Fruit fly (Drosophila melanogaster) whole organism, embryonic: ENCODE data around the gene Prx4.

Source experiments
- Bteb2 ChIP-seq: fragments of 200-800 bp; sonication (Bioruptor generic); optimal IDR thresholded peaks from 2 replicates; lab custom pipeline; 2016; ENCODE audit warnings: missing biosample characterization, missing genetic modification characterization
- CG11723 ChIP-seq: fragments of 200-800 bp; sonication (Bioruptor generic); optimal IDR thresholded peaks from 2 replicates; lab custom pipeline; 2017; ENCODE audit warnings: missing biosample characterization, mild to moderate bottlenecking, missing genetic modification characterization
- CG12769 ChIP-seq: fragments of 200-800 bp; sonication (Bioruptor generic); optimal IDR thresholded peaks from 2 replicates; lab custom pipeline; 2019; ENCODE audit warnings: missing biosample characterization, mild to moderate bottlenecking, missing genetic modification characterization, moderate library complexity
- CG15696 ChIP-seq: fragments of 200-800 bp; sonication (Bioruptor generic); optimal IDR thresholded peaks from 2 replicates; lab custom pipeline; 2019; ENCODE audit warnings: missing biosample characterization, mild to moderate bottlenecking, missing genetic modification characterization, moderate library complexity
- CG17829 ChIP-seq: fragments of 200-800 bp; optimal IDR thresholded peaks from 2 replicates; lab custom pipeline; 2019; ENCODE audit warnings: missing biosample characterization, mild to moderate bottlenecking, missing genetic modification characterization, moderate library complexity
- CG17912 ChIP-seq: fragments of 200-800 bp; sonication (Bioruptor generic); optimal IDR thresholded peaks from 2 replicates; lab custom pipeline; 2018; ENCODE audit warnings: missing biosample characterization, mild to moderate bottlenecking, missing genetic modification characterization
- CG18011 ChIP-seq: fragments of 200-800 bp; sonication (Bioruptor generic); optimal IDR thresholded peaks from 2 replicates; lab custom pipeline; 2017; ENCODE audit warnings: missing biosample characterization, missing genetic modification characterization, mild to moderate bottlenecking, moderate library complexity, missing genotype
- CG18262 ChIP-seq: fragments of 200-800 bp; optimal IDR thresholded peaks from 3 replicates; lab custom pipeline; 2019; ENCODE audit warnings: missing biosample characterization, mild to moderate bottlenecking, missing genetic modification characterization, moderate library complexity
- CG1832 ChIP-seq: fragments of 200-800 bp; sonication (Bioruptor generic); optimal IDR thresholded peaks from 2 replicates; lab custom pipeline; 2017; ENCODE audit warnings: missing biosample characterization, mild to moderate bottlenecking, missing genetic modification characterization, inconsistent platforms
- CG2875 ChIP-seq: fragments of 200-800 bp; sonication (Bioruptor generic); optimal IDR thresholded peaks from 2 replicates; lab custom pipeline; 2017; ENCODE audit warnings: missing biosample characterization, mild to moderate bottlenecking, missing genetic modification characterization, missing genetic modification reagents
- CG30431 ChIP-seq: fragments of 200-800 bp; sonication (Bioruptor generic); optimal IDR thresholded peaks from 2 replicates; lab custom pipeline; 2017; ENCODE audit warnings: missing biosample characterization, missing genetic modification characterization
- CG31224 ChIP-seq: fragments of 200-800 bp; sonication (Bioruptor generic); IDR thresholded peaks from 2 replicates; pipeline ENCODE4 v1.3.6; 2022; ENCODE audit warnings: missing biosample characterization, missing genetic modification characterization
- CG31365 ChIP-seq: fragments of 200-800 bp; sonication (Bioruptor generic); optimal IDR thresholded peaks from 2 replicates; lab custom pipeline; 2018; ENCODE audit warnings: missing biosample characterization, mild to moderate bottlenecking, missing genetic modification characterization
- CG4820 ChIP-seq: fragments of 200-800 bp; sonication (Bioruptor generic); optimal IDR thresholded peaks from 3 replicates; lab custom pipeline; 2016; ENCODE audit warnings: missing biosample characterization, missing genetic modification characterization
- CG7357 ChIP-seq: fragments of 200-800 bp; sonication (Bioruptor generic); IDR thresholded peaks from 3 replicates; pipeline ENCODE4 v1.3.6; 2022; ENCODE audit warnings: missing biosample characterization, missing genetic modification characterization
- CG7928 ChIP-seq: fragments of 200-800 bp; sonication (Bioruptor generic); optimal IDR thresholded peaks from 2 replicates; lab custom pipeline; 2017; ENCODE audit warnings: missing biosample characterization, mild to moderate bottlenecking, missing genetic modification characterization
- CG8089 ChIP-seq: fragments of 200-800 bp; sonication (Bioruptor generic); optimal IDR thresholded peaks from 3 replicates; lab custom pipeline; 2016; ENCODE audit warnings: missing biosample characterization, missing genetic modification characterization
- CG9609 ChIP-seq: fragments of 200-800 bp; sonication (Bioruptor generic); optimal IDR thresholded peaks from 3 replicates; lab custom pipeline; 2016; ENCODE audit warnings: missing biosample characterization, missing genetic modification characterization
- CG9817 ChIP-seq: fragments of 200-800 bp; sonication (Bioruptor generic); optimal IDR thresholded peaks from 2 replicates; lab custom pipeline; 2018; ENCODE audit warnings: missing biosample characterization, mild to moderate bottlenecking, missing genetic modification characterization, moderate library complexity
- CG9932 ChIP-seq: fragments of 200-800 bp; sonication (Bioruptor generic); IDR thresholded peaks from 2 replicates; pipeline ENCODE4 v1.3.6; 2022; ENCODE audit warnings: missing biosample characterization, missing genetic modification characterization
- Chrac-16 ChIP-seq: fragments of 200-800 bp; sonication (Bioruptor generic); optimal IDR thresholded peaks from 3 replicates; lab custom pipeline; 2016; ENCODE audit warnings: missing biosample characterization, missing genetic modification characterization
- D19A ChIP-seq: fragments of 200-800 bp; optimal IDR thresholded peaks from 3 replicates; lab custom pipeline; 2019; ENCODE audit warnings: missing biosample characterization, mild to moderate bottlenecking, missing genetic modification characterization, moderate library complexity
- Elba2 ChIP-seq: fragments of 200-800 bp; sonication (Bioruptor generic); optimal IDR thresholded peaks from 3 replicates; lab custom pipeline; 2016; ENCODE audit warnings: missing biosample characterization, missing genetic modification characterization
- Ets97D ChIP-seq: fragments of 200-800 bp; sonication (Bioruptor generic); optimal IDR thresholded peaks from 3 replicates; lab custom pipeline; 2016; ENCODE audit warnings: missing biosample characterization, missing genetic modification characterization
- Gug ChIP-seq: fragments of 200-800 bp; sonication (Bioruptor generic); IDR thresholded peaks from 4 replicates; pipeline ENCODE4 v1.3.6; 2022; ENCODE audit warnings: missing biosample characterization, missing genetic modification characterization
- HHEX ChIP-seq: fragments of 200-800 bp; sonication (Bioruptor generic); optimal IDR thresholded peaks from 3 replicates; lab custom pipeline; 2017; ENCODE audit warnings: missing biosample characterization, mild to moderate bottlenecking, missing genetic modification characterization, missing genetic modification reagents
- HLH54F ChIP-seq: fragments of 200-800 bp; sonication (Bioruptor generic); optimal IDR thresholded peaks from 3 replicates; lab custom pipeline; 2016; ENCODE audit warnings: missing biosample characterization, missing genetic modification characterization
- Hmr ChIP-seq: fragments of 200-800 bp; sonication (Bioruptor generic); optimal IDR thresholded peaks from 3 replicates; lab custom pipeline; 2017; ENCODE audit warnings: mild to moderate bottlenecking, missing biosample characterization, missing genetic modification reagents, missing genetic modification characterization
- Hmx ChIP-seq: fragments of 200-800 bp; sonication (Bioruptor generic); optimal IDR thresholded peaks from 2 replicates; lab custom pipeline; 2016; ENCODE audit warnings: missing biosample characterization, missing genetic modification characterization
- Myb ChIP-seq: fragments of 200-800 bp; sonication (Bioruptor generic); optimal IDR thresholded peaks from 2 replicates; lab custom pipeline; 2016; ENCODE audit warnings: missing biosample characterization, missing genetic modification characterization
- Nf-YC ChIP-seq: fragments of 200-800 bp; optimal IDR thresholded peaks from 3 replicates; lab custom pipeline; 2019; ENCODE audit warnings: missing biosample characterization, mild to moderate bottlenecking, missing genetic modification characterization, moderate library complexity
- abd-A ChIP-seq: fragments of 200-800 bp; sonication (Bioruptor generic); optimal IDR thresholded peaks from 3 replicates; lab custom pipeline; 2019; ENCODE audit warnings: missing biosample characterization, mild to moderate bottlenecking, missing genetic modification characterization, moderate library complexity
- ac ChIP-seq: fragments of 200-800 bp; sonication (Bioruptor generic); optimal IDR thresholded peaks from 3 replicates; lab custom pipeline; 2017; ENCODE audit warnings: missing biosample characterization, mild to moderate bottlenecking, missing genetic modification characterization
- ara ChIP-seq: fragments of 200-800 bp; sonication (Bioruptor generic); IDR thresholded peaks from 2 replicates; pipeline ENCODE4 v1.3.6; 2022; ENCODE audit warnings: missing biosample characterization, missing genetic modification characterization
- bcd ChIP-seq: fragments of 200-800 bp; sonication (Bioruptor generic); optimal IDR thresholded peaks from 2 replicates; lab custom pipeline; 2017; ENCODE audit warnings: missing biosample characterization, mild to moderate bottlenecking, missing genetic modification characterization
- dati ChIP-seq: fragments of 200-800 bp; sonication (Bioruptor generic); IDR thresholded peaks from 2 replicates; pipeline ENCODE4 v1.3.6; 2022; ENCODE audit warnings: missing biosample characterization, missing genetic modification characterization
- fru ChIP-seq: fragments of >200 bp; optimal IDR thresholded peaks from 2 replicates; lab custom pipeline; 2017
- gce ChIP-seq: fragments of 200-800 bp; sonication (Bioruptor generic); IDR thresholded peaks from 3 replicates; pipeline ENCODE4 v1.3.6; 2022; ENCODE audit warnings: missing biosample characterization, missing genetic modification characterization
- grn ChIP-seq: fragments of 200-800 bp; sonication (Bioruptor generic); optimal IDR thresholded peaks from 3 replicates; lab custom pipeline; 2017; ENCODE audit warnings: missing biosample characterization, missing genetic modification characterization
- oc ChIP-seq: fragments of 200-800 bp; sonication (Bioruptor generic); optimal IDR thresholded peaks from 2 replicates; lab custom pipeline; 2018; ENCODE audit warnings: missing biosample characterization, mild to moderate bottlenecking, missing genetic modification characterization, moderate library complexity
- otp ChIP-seq: fragments of 200-800 bp; sonication (Bioruptor generic); IDR thresholded peaks from 3 replicates; pipeline ENCODE4, ENCODE4 v1.3.6; 2022; ENCODE audit warnings: missing biosample characterization, missing genetic modification characterization
- pan ChIP-seq, 4 experiments: fragments of >200 bp in 3 of 4; fragments of 200-800 bp in 1 of 4; sonication (Bioruptor generic) in 1 of 4; optimal IDR thresholded peaks in 3 of 4; IDR thresholded peaks in 1 of 4; 2 replicates each; pipeline versions ENCODE4 v1.3.6 to Lab custom; 2017 to 2022; ENCODE audit warnings: missing biosample characterization in 2 of 4, missing genetic modification characterization in 2 of 4, mixed read lengths in 1 of 4
- pfk ChIP-seq: fragments of 200-800 bp; sonication (Bioruptor generic); optimal IDR thresholded peaks from 2 replicates; lab custom pipeline; 2018; ENCODE audit warnings: missing biosample characterization, mild to moderate bottlenecking, missing genetic modification characterization, moderate library complexity
- pita ChIP-seq: fragments of 200-800 bp; sonication (Bioruptor generic); optimal IDR thresholded peaks from 2 replicates; lab custom pipeline; 2017; ENCODE audit warnings: missing biosample characterization, mild to moderate bottlenecking, missing genetic modification characterization
- row ChIP-seq: fragments of 200-800 bp; sonication (Bioruptor generic); IDR thresholded peaks from 3 replicates; pipeline ENCODE4 v1.3.6; 2022; ENCODE audit warnings: missing biosample characterization, missing genetic modification characterization
- salm ChIP-seq: fragments of 200-800 bp; sonication (Bioruptor generic); optimal IDR thresholded peaks from 2 replicates; lab custom pipeline; 2018; ENCODE audit warnings: missing biosample characterization, mild to moderate bottlenecking, missing genetic modification characterization
- shn ChIP-seq: fragments of 200-800 bp; sonication (Bioruptor generic); optimal IDR thresholded peaks from 3 replicates; lab custom pipeline; 2016; ENCODE audit warnings: missing biosample characterization, missing genetic modification characterization
- stc ChIP-seq: fragments of 200-800 bp; sonication (Bioruptor generic); IDR thresholded peaks from 2 replicates; pipeline ENCODE4 v1.3.6; 2022; ENCODE audit warnings: missing biosample characterization, missing genetic modification characterization
- vnd ChIP-seq: fragments of 200-800 bp; sonication (Bioruptor generic); IDR thresholded peaks from 3 replicates; pipeline ENCODE4 v1.3.6; 2022; ENCODE audit warnings: missing biosample characterization, missing genetic modification characterization; ENCODE audit not compliant: partially characterized antibody

The Prx4 gene

DNA sequence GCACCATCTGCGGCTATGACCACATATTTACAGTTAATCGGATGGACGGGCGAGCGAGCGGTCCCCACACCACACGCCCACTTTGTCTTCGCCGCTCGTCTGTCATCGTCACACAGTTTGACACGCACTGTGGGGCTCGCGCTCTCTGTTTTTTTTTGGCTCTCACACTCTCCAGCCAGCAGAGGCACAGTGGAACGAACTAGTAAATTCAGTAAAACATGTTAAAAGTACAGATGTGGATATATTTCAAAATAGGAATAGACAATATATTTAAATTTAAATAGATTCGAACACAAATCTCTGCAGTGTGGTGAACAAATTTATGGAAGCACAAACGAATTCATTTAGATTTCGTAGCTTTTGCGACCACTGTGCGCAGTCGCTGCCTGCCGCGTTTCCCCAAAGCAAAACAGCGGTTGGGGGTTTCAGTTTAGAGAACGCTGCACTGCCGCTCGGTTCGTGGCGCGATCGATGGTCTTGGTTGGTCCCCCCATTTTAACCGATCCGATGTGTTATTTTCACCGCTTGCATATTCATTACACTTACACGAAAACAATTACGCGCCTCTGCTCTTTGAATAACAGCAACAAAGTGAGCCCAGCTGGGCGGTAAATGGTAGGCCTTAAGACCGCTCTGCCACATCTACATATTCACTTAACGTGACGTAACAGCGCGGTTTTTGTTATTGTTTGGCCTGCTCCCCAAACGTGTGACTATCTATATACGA lies 39.1 kb downstream of the Prx4 start (continued):
- TF ChIP-seq CG11723 (GFP tag; lab: Kevin White, UChicago), result peak; percentile 98
- TF ChIP-seq Chrac-16, result peak; percentile 99
- TF ChIP-seq vnd (GFP tag; lab: Robert Waterston, UW), result peak; percentile 83
- TF ChIP-seq HLH54F (GFP tag; lab: Kevin White, UChicago), result peak; percentile 97
- TF ChIP-seq abd-A (tag; lab: Kevin White, UChicago), result peak; percentile 87
- peak; percentile 94 for TF ChIP-seq CG7357 (GFP tag; lab: Robert Waterston, UW)
- peak; percentile 96 for TF ChIP-seq dati
- peak; percentile 98 for TF ChIP-seq ara (GFP tag; lab: Robert Waterston, UW)
- no peak for TF ChIP-seq pita (GFP tag; lab: Kevin White, UChicago)
- TF ChIP-seq pfk (GFP tag; lab: Kevin White, UChicago), result peak; percentile 68
- peak; percentile 95 for TF ChIP-seq CG31224 (GFP tag; lab: Robert Waterston, UW)
- no peak for TF ChIP-seq fru (lab: Kevin White, UChicago)
- peak; percentile 95 for TF ChIP-seq CG9609 (GFP tag; lab: Kevin White, UChicago)
- TF ChIP-seq shn (GFP tag; lab: Kevin White, UChicago), result peak; percentile 92
- peak; percentile 93 for TF ChIP-seq CG31365 (tag; lab: Kevin White, UChicago)
- TF ChIP-seq CG8089, result peak; percentile 92
- TF ChIP-seq Ets97D (GFP tag; lab: Kevin White, UChicago), result peak; percentile 91
- peak; percentile 99 for TF ChIP-seq stc (GFP tag; lab: Robert Waterston, UW)
- TF ChIP-seq CG18011 (GFP tag; lab: Kevin White, UChicago), result peak; percentile 90
- TF ChIP-seq ac (GFP tag; lab: Kevin White, UChicago), result peak; percentile 97
- peak; percentile 94 for TF ChIP-seq Hmx (GFP tag; lab: Kevin White, UChicago)
- TF ChIP-seq CG17912 (GFP tag; lab: Kevin White, UChicago), result peak; percentile 93
- TF ChIP-seq Elba2 (GFP tag; lab: Kevin White, UChicago), result peak; percentile 74
- TF ChIP-seq grn (GFP tag; lab: Kevin White, UChicago), result peak; percentile 90
- peak; percentile 97 for TF ChIP-seq CG30431 (GFP tag; lab: Kevin White, UChicago)
- peak; percentile 98 for TF ChIP-seq salm (tag; lab: Kevin White, UChicago)
- peak; percentile 99 for TF ChIP-seq CG9932 (GFP tag; lab: Robert Waterston, UW)
- peak; percentile 98 for TF ChIP-seq CG2875 (GFP tag; lab: Kevin White, UChicago)
- peak; percentile 99 for TF ChIP-seq otp (GFP tag; lab: Robert Waterston, UW)
- TF ChIP-seq CG9817 (tag; lab: Kevin White, UChicago), result peak; percentile 97
- peak; percentile 99 for TF ChIP-seq HHEX (GFP tag; lab: Kevin White, UChicago)
- peak; percentile 97 for TF ChIP-seq gce (GFP tag; lab: Robert Waterston, UW)
- peak; percentile 100 for TF ChIP-seq row (GFP tag; lab: Robert Waterston, UW)
- peak; percentile 99 for TF ChIP-seq CG12769 (tag; lab: Kevin White, UChicago)
- peak; percentile 98 for TF ChIP-seq bcd (GFP tag; lab: Kevin White, UChicago)
- peak; percentile 99 for TF ChIP-seq oc (tag; lab: Kevin White, UChicago)
- TF ChIP-seq D19A, result peak; percentile 95
- peak; percentile 99 for TF ChIP-seq Hmr (GFP tag; lab: Kevin White, UChicago)
- TF ChIP-seq Gug (GFP tag; lab: Robert Waterston, UW), result peak; percentile 97
- peak; percentile 98 for TF ChIP-seq CG17829
- TF ChIP-seq pan (optimal IDR thresholded peaks at IDR 0.05; lab: Kevin White, UChicago), result no peak
- TF ChIP-seq pan (GFP tag; optimal IDR thresholded peaks at IDR 0.05 in 1 of 2, IDR thresholded peaks at IDR 0.05 in 1 of 2), result peak in 1 of 2 experiments; percentile 99
- peak; percentile 90 for TF ChIP-seq CG15696
- TF ChIP-seq CG18262, result peak; percentile 97
- TF ChIP-seq CG1832 (GFP tag; lab: Kevin White, UChicago), result no peak
- peak; percentile 97 for TF ChIP-seq CG4820 (GFP tag; lab: Kevin White, UChicago)
- peak; percentile 85 for TF ChIP-seq Myb (GFP tag; lab: Kevin White, UChicago)
- TF ChIP-seq Nf-YC (tag; lab: Kevin White, UChicago), result peak; percentile 89
- TF ChIP-seq CG7928, result peak; percentile 82
- TF ChIP-seq Bteb2 (GFP tag; lab: Kevin White, UChicago), result peak; percentile 96
